Fruit fly (Drosophila melanogaster) whole organism, wandering third instar larva: ENCODE data around the gene Dif.
A peak's percentile ranks its signal among the peaks of the same experiment; 100 is the strongest.

ENCODE experiments used
- Abd-B ChIP-seq: fragments of >200 bp; optimal IDR thresholded peaks from 2 replicates; lab custom pipeline; 2017; ENCODE audit warnings: missing biosample characterization, missing genetic modification characterization
- CG32264 ChIP-seq: fragments of 200-800 bp; sonication (Bioruptor generic); optimal IDR thresholded peaks from 2 replicates; lab custom pipeline; 2016; ENCODE audit warnings: missing biosample characterization, missing genetic modification characterization
- CG9705 ChIP-seq: fragments of 200-800 bp; sonication (Bioruptor generic); optimal IDR thresholded peaks from 2 replicates; lab custom pipeline; 2018; ENCODE audit warnings: missing biosample characterization, mild to moderate bottlenecking, missing genetic modification characterization
- CrebA ChIP-seq: fragments of 200-800 bp; sonication (Bioruptor generic); optimal IDR thresholded peaks from 2 replicates; lab custom pipeline; 2016; ENCODE audit warnings: missing biosample characterization, mild to moderate bottlenecking, missing genetic modification characterization, borderline replicate concordance
- Dfd ChIP-seq: fragments of >200 bp; optimal IDR thresholded peaks from 2 replicates; lab custom pipeline; 2017; ENCODE audit warnings: missing biosample characterization, missing genetic modification characterization
- Dif ChIP-seq: fragments of 200-275, 200-300 bp; sonication (Bioruptor generic); optimal IDR thresholded peaks from 2 replicates; lab custom pipeline; 2018; ENCODE audit warnings: missing biosample characterization, missing genetic modification characterization; ENCODE audit not compliant: partially characterized antibody
- GATAd ChIP-seq: sonication (Bioruptor generic); optimal IDR thresholded peaks from 2 replicates; lab custom pipeline; 2016; ENCODE audit warnings: missing biosample characterization, missing genetic modification characterization
- HLH106 ChIP-seq: fragments of 200-800 bp; optimal IDR thresholded peaks from 3 replicates; lab custom pipeline; 2019; ENCODE audit warnings: missing biosample characterization, mild to moderate bottlenecking, missing genetic modification characterization, moderate library complexity
- Hnf4 ChIP-seq: fragments of 200-800 bp; sonication (Bioruptor generic); optimal IDR thresholded peaks from 2 replicates; lab custom pipeline; 2016; ENCODE audit warnings: missing biosample characterization, mild to moderate bottlenecking, missing genetic modification characterization
- Hr78 ChIP-seq: fragments of >200 bp; optimal IDR thresholded peaks from 2 replicates; lab custom pipeline; 2017; ENCODE audit warnings: missing biosample characterization, missing genetic modification characterization
- Hr83 ChIP-seq: fragments of 200-300 bp; sonication (Bioruptor generic); optimal IDR thresholded peaks from 2 replicates; lab custom pipeline; 2016; ENCODE audit warnings: missing biosample characterization, mild to moderate bottlenecking, missing genetic modification characterization, moderate library complexity; ENCODE audit not compliant: poor library complexity, severe bottlenecking
- Jra ChIP-seq: sonication (Bioruptor generic); optimal IDR thresholded peaks from 2 replicates; lab custom pipeline; 2016; ENCODE audit warnings: missing biosample characterization, missing genetic modification characterization
- Mio ChIP-seq: sonication (Bioruptor generic); optimal IDR thresholded peaks from 2 replicates; lab custom pipeline; 2016; ENCODE audit warnings: missing biosample characterization, missing genetic modification characterization
- Myc ChIP-seq: fragments of >200 bp; optimal IDR thresholded peaks from 2 replicates; lab custom pipeline; 2017
- N ChIP-seq: fragments of >200 bp; optimal IDR thresholded peaks from 2 replicates; lab custom pipeline; 2018; ENCODE audit warnings: missing biosample characterization, missing external identifiers, missing genetic modification characterization
- OdsH ChIP-seq: fragments of 200-800 bp; sonication (Bioruptor generic); optimal IDR thresholded peaks from 2 replicates; lab custom pipeline; 2016; ENCODE audit warnings: missing biosample characterization, mild to moderate bottlenecking, missing genetic modification characterization
- Rel ChIP-seq, 2 experiments: fragments of 200-800 bp; sonication (Bioruptor generic) in 1 of 2; optimal IDR thresholded peaks; 2 replicates in 1 of 2; 3 replicates in 1 of 2; lab custom pipeline; 2016 to 2019; ENCODE audit warnings: mild to moderate bottlenecking in 2 of 2, missing biosample characterization in 2 of 2, missing genetic modification characterization in 2 of 2, moderate library complexity in 1 of 2
- Sp1 ChIP-seq: fragments of 200-800 bp; sonication (Bioruptor generic); optimal IDR thresholded peaks from 3 replicates; lab custom pipeline; 2019; ENCODE audit warnings: missing biosample characterization, mild to moderate bottlenecking, missing genetic modification characterization, moderate library complexity
- Vsx2 ChIP-seq: fragments of 200-300, 225-300 bp; sonication (Bioruptor generic); optimal IDR thresholded peaks from 2 replicates; lab custom pipeline; 2018; ENCODE audit warnings: missing biosample characterization, missing genetic modification characterization; ENCODE audit not compliant: partially characterized antibody
- br ChIP-seq: fragments of 200-800 bp; sonication (Bioruptor generic); optimal IDR thresholded peaks from 2 replicates; lab custom pipeline; 2016; ENCODE audit warnings: missing biosample characterization, missing genetic modification characterization
- brk ChIP-seq: fragments of 200-800 bp; sonication (Bioruptor generic); optimal IDR thresholded peaks from 2 replicates; lab custom pipeline; 2016; ENCODE audit warnings: missing biosample characterization, mild to moderate bottlenecking, missing genetic modification characterization
- dl ChIP-seq, 2 experiments: fragments of 175-275, 200-275 bp in 1 of 2; fragments of 200-275 bp in 1 of 2; sonication (Bioruptor generic); optimal IDR thresholded peaks; lab custom pipeline; 2018; ENCODE audit warnings: mild to moderate bottlenecking in 2 of 2, missing biosample characterization in 2 of 2, missing genetic modification characterization in 2 of 2, moderate library complexity in 2 of 2; ENCODE audit not compliant: partially characterized antibody in 2 of 2, insufficient read depth in 1 of 2
- dmrt93B ChIP-seq: fragments of 200-800 bp; sonication (Bioruptor generic); optimal IDR thresholded peaks from 2 replicates; lab custom pipeline; 2018; ENCODE audit warnings: missing biosample characterization, mild to moderate bottlenecking, missing genetic modification characterization
- dsf ChIP-seq: sonication (Bioruptor generic); optimal IDR thresholded peaks from 2 replicates; lab custom pipeline; 2016; ENCODE audit warnings: missing biosample characterization, missing genetic modification characterization, borderline replicate concordance
- ey ChIP-seq: fragments of 200-800 bp; sonication (Bioruptor generic); optimal IDR thresholded peaks from 2 replicates; lab custom pipeline; 2016; ENCODE audit warnings: missing biosample characterization, missing genetic modification characterization
- foxo ChIP-seq, 2 experiments: fragments of 200-800 bp; sonication (Bioruptor generic); optimal IDR thresholded peaks; 2 replicates in 1 of 2; 3 replicates in 1 of 2; lab custom pipeline; 2016 to 2017; ENCODE audit warnings: missing biosample characterization in 2 of 2, missing genetic modification characterization in 2 of 2
- fru ChIP-seq: fragments of 200-800 bp; sonication (Bioruptor generic); optimal IDR thresholded peaks from 3 replicates; lab custom pipeline; 2016; ENCODE audit warnings: missing biosample characterization, mild to moderate bottlenecking, missing genetic modification characterization
- h ChIP-seq: fragments of 200-800 bp; sonication (Bioruptor generic); optimal IDR thresholded peaks from 3 replicates; lab custom pipeline; 2016; ENCODE audit warnings: missing biosample characterization, mild to moderate bottlenecking, missing genetic modification characterization
- jim ChIP-seq: fragments of 175-275, 200-325 bp; sonication (Bioruptor generic); optimal IDR thresholded peaks from 2 replicates; lab custom pipeline; 2016; ENCODE audit warnings: missing biosample characterization, mild to moderate bottlenecking, missing genetic modification characterization
- lola ChIP-seq: fragments of >200 bp; optimal IDR thresholded peaks from 2 replicates; lab custom pipeline; 2017; ENCODE audit warnings: missing biosample characterization, missing genetic modification characterization
- pan ChIP-seq: fragments of >200 bp; optimal IDR thresholded peaks from 2 replicates; lab custom pipeline; 2017
- psq ChIP-seq: fragments of 200-800 bp; sonication (Bioruptor generic); optimal IDR thresholded peaks from 3 replicates; lab custom pipeline; 2017; ENCODE audit warnings: missing biosample characterization, mild to moderate bottlenecking, missing genetic modification characterization, moderate library complexity
- rgr ChIP-seq: fragments of 200-800 bp; sonication (Bioruptor generic); optimal IDR thresholded peaks from 3 replicates; lab custom pipeline; 2016; ENCODE audit warnings: missing biosample characterization, mild to moderate bottlenecking, missing genetic modification characterization
- sage ChIP-seq: fragments of 200-800 bp; sonication (Bioruptor generic); optimal IDR thresholded peaks from 2 replicates; lab custom pipeline; 2016; ENCODE audit warnings: missing biosample characterization, mild to moderate bottlenecking, missing genetic modification characterization
- sv ChIP-seq: fragments of 200-800 bp; sonication (Bioruptor generic); optimal IDR thresholded peaks from 3 replicates; lab custom pipeline; 2016; ENCODE audit warnings: missing biosample characterization, missing genetic modification characterization
- tai ChIP-seq: sonication (Bioruptor generic); optimal IDR thresholded peaks from 2 replicates; lab custom pipeline; 2016; ENCODE audit warnings: missing biosample characterization, missing genetic modification characterization
- usp ChIP-seq: fragments of >200 bp; optimal IDR thresholded peaks from 2 replicates; lab custom pipeline; 2017; ENCODE audit warnings: missing biosample characterization, missing genetic modification characterization
- woc ChIP-seq: sonication (Bioruptor generic); optimal IDR thresholded peaks from 2 replicates; lab custom pipeline; 2016; ENCODE audit warnings: missing biosample characterization, mild to moderate bottlenecking, missing genetic modification characterization

Dif gene

dm6 chr2L:17433030-17433912 is at the start of gene Dif, which contains the start of gene CG5043:
Gene Dif, minus strand, starts transcription at chr2L:17433161.
Gene CG5043, plus strand, starts transcription at chr2L:17433862.
- peak; percentile 9 for TF ChIP-seq Dif
- TF ChIP-seq Sp1 (GFP tag; lab: Kevin White, UChicago), result no peak

dm6 chr2L:17480943-17481580 is 48.1 kb upstream of the Dif start, which contains the start of the genes fws and Lamtor3:
Gene fws, minus strand, starts transcription at chr2L:17481029.
Gene Lamtor3, plus strand, starts transcription at chr2L:17481231.
- TF ChIP-seq psq (GFP tag; lab: Kevin White, UChicago) (peak; percentile 98), fru (GFP tag; lab: Kevin White, UChicago) (peak; percentile 95), Mio (GFP tag; lab: Kevin White, UChicago) (peak; percentile 83), OdsH (GFP tag; lab: Kevin White, UChicago) (peak; percentile 98), N (GFP tag; lab: Kevin White, UChicago) (no peak), CG32264 (GFP tag; lab: Kevin White, UChicago) (peak; percentile 91), br (GFP tag; lab: Kevin White, UChicago) (peak; percentile 97), Hr78 (GFP tag; lab: Kevin White, UChicago) (no peak), sage (GFP tag; lab: Kevin White, UChicago) (peak; percentile 94), Myc (lab: Kevin White, UChicago) (no peak), jim (GFP tag; lab: Kevin White, UChicago) (peak; percentile 73), usp (no peak), Hnf4 (peak; percentile 96), CG9705 (GFP tag; lab: Kevin White, UChicago) (peak; percentile 77), Abd-B (GFP tag; lab: Kevin White, UChicago) (no peak), Jra (GFP tag; lab: Kevin White, UChicago) (peak; percentile 95), rgr (GFP tag; lab: Kevin White, UChicago) (peak; percentile 99), CrebA (no peak), GATAd (GFP tag; lab: Kevin White, UChicago) (peak; percentile 93), h (GFP tag; lab: Kevin White, UChicago) (peak; percentile 97), ey (GFP tag; lab: Kevin White, UChicago) (peak; percentile 93), Sp1 (GFP tag; lab: Kevin White, UChicago) (peak; percentile 97), pan (lab: Kevin White, UChicago) (no peak), dsf (peak; percentile 94), HLH106 (tag; lab: Kevin White, UChicago) (peak; percentile 99), Hr83 (GFP tag; lab: Kevin White, UChicago) (peak; percentile 97), Vsx2 (GFP tag; lab: Kevin White, UChicago) (no peak), brk (GFP tag; lab: Kevin White, UChicago) (no peak), foxo (GFP tag; optimal IDR thresholded peaks at IDR 0.05; lab: Kevin White, UChicago) (peak; percentile 66 to 98), lola (GFP tag; lab: Kevin White, UChicago) (no peak), Dfd (peak; percentile 85), Dif (no peak), Rel (GFP tag; optimal IDR thresholded peaks at IDR 0.05; lab: Kevin White, UChicago) (peak; percentile 80), Rel (tag; optimal IDR thresholded peaks at IDR 0.05; lab: Kevin White, UChicago) (peak; percentile 71), dmrt93B (GFP tag; lab: Kevin White, UChicago) (peak; percentile 98), tai (GFP tag; lab: Kevin White, UChicago) (no peak), woc (GFP tag; lab: Kevin White, UChicago) (peak; percentile 83), sv (GFP tag; lab: Kevin White, UChicago) (peak; percentile 93), dl (GFP tag; optimal IDR thresholded peaks at IDR 0.05; lab: Kevin White, UChicago; ENCODE audit: insufficient read depth in 1 of 2, partially characterized antibody in 2 of 2) (no peak)
